Fruit fly (Drosophila melanogaster): ENCODE results near the gene CG42507.

CG42507 gene

dm6 chr3L:14705164-14705563, 52.6 kb downstream of the CG42507 start, which contains the start of gene CG13476:
Gene CG13476, plus strand, starts transcription at chr3L:14705464.
- no peak for TF ChIP-seq psq (GFP tag; optimal IDR thresholded peaks at IDR 0.05)

DNA sequence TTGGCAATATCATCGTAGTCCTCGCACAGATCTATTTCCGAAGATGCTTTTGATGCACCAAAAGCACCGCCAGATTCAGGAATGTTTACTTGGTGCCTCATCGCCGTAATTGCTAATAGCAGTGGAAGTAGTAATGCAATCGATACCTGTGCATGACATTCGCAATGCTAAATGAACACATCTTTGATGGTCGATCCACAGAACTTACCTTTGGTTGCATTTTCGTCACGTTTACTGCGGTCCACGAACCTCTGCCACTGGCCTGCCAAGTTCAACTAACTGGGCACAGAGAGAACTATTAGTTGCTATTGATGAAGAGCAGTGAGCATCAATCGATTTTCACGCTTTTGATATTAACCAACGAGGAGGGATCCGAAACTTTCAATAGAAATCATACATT, 56.2 kb downstream of the CG42507 start, which contains the start of gene CG17177:
Gene CG17177 (minus strand): TSS at position 101 of the 400 bp plus-strand sequence.
- TF ChIP-seq Jra (GFP tag; optimal IDR thresholded peaks at IDR 0.05) (no peak), ey (GFP tag; optimal IDR thresholded peaks at IDR 0.05) (no peak), Rel (GFP tag; optimal IDR thresholded peaks at IDR 0.05) (no peak), Rel (tag; optimal IDR thresholded peaks at IDR 0.05) (no peak), GATAd (GFP tag; optimal IDR thresholded peaks at IDR 0.05) (no peak), sv (GFP tag; optimal IDR thresholded peaks at IDR 0.05) (no peak), Vsx2 (GFP tag; optimal IDR thresholded peaks at IDR 0.05; ENCODE audit: partially characterized antibody) (no peak), Dfd (GFP tag; optimal IDR thresholded peaks at IDR 0.05) (no peak), CrebA (GFP tag; optimal IDR thresholded peaks at IDR 0.05; ENCODE audit: borderline replicate concordance) (no peak), tai (GFP tag; optimal IDR thresholded peaks at IDR 0.05) (no peak), h (GFP tag; optimal IDR thresholded peaks at IDR 0.05) (no peak), br (GFP tag; optimal IDR thresholded peaks at IDR 0.05) (no peak), lola (GFP tag; optimal IDR thresholded peaks at IDR 0.05) (no peak), HLH106 (tag; optimal IDR thresholded peaks at IDR 0.05) (no peak), N (GFP tag; optimal IDR thresholded peaks at IDR 0.05) (no peak), jim (GFP tag; optimal IDR thresholded peaks at IDR 0.05) (no peak), Dif (GFP tag; optimal IDR thresholded peaks at IDR 0.05; ENCODE audit: partially characterized antibody) (no peak)
